Fruit fly (Drosophila melanogaster) whole organism, embryonic: ENCODE measurements around the gene CG13041.
A peak's percentile ranks its signal among the peaks of the same experiment; 100 is the strongest.

Experiments used
- B-H1 ChIP-seq: fragments of 200-800 bp; sonication (Bioruptor generic); IDR thresholded peaks from 3 replicates; pipeline ENCODE4 v1.3.6; 2022; ENCODE audit warnings: missing biosample characterization, missing genetic modification characterization
- B-H2 ChIP-seq: fragments of 200-800 bp; sonication (Bioruptor generic); optimal IDR thresholded peaks from 2 replicates; lab custom pipeline; 2018; ENCODE audit warnings: missing biosample characterization, mild to moderate bottlenecking, missing genetic modification characterization
- BtbVII ChIP-seq: fragments of 200-800 bp; sonication (Bioruptor generic); optimal IDR thresholded peaks from 3 replicates; lab custom pipeline; 2017; ENCODE audit warnings: missing biosample characterization, mild to moderate bottlenecking, missing genetic modification characterization
- CG11093 ChIP-seq: fragments of 200-800 bp; sonication (Bioruptor generic); IDR thresholded peaks from 3 replicates; pipeline ENCODE4 v1.3.6; 2022; ENCODE audit warnings: missing biosample characterization, missing genetic modification characterization
- CG11695 ChIP-seq: fragments of 200-800 bp; sonication (Bioruptor generic); IDR thresholded peaks from 3 replicates; pipeline ENCODE4 v1.3.6; 2022; ENCODE audit warnings: missing biosample characterization, missing genetic modification characterization
- CG12155 ChIP-seq: fragments of 200-800 bp; sonication (Bioruptor generic); optimal IDR thresholded peaks from 3 replicates; lab custom pipeline; 2016; ENCODE audit warnings: missing biosample characterization, missing genetic modification characterization
- CG12391 ChIP-seq: fragments of 200-800 bp; sonication (Bioruptor generic); optimal IDR thresholded peaks from 3 replicates; lab custom pipeline; 2018; ENCODE audit warnings: missing biosample characterization, mild to moderate bottlenecking, missing genetic modification characterization, moderate library complexity
- CG12744 ChIP-seq: fragments of 200-800 bp; sonication (Bioruptor generic); optimal IDR thresholded peaks from 2 replicates; lab custom pipeline; 2016; ENCODE audit warnings: missing biosample characterization, missing genetic modification characterization
- CG13287 ChIP-seq: fragments of 200-800 bp; sonication (Bioruptor generic); IDR thresholded peaks from 2 replicates; pipeline ENCODE4 v1.3.6; 2022; ENCODE audit warnings: missing biosample characterization, missing genetic modification characterization; ENCODE audit not compliant: partially characterized antibody
- CG2129 ChIP-seq: fragments of 200-800 bp; sonication (Bioruptor generic); IDR thresholded peaks from 2 replicates; pipeline ENCODE4 v1.3.6; 2022; ENCODE audit warnings: missing biosample characterization, missing genetic modification characterization; ENCODE audit not compliant: partially characterized antibody
- CG31365 ChIP-seq: fragments of 200-800 bp; sonication (Bioruptor generic); optimal IDR thresholded peaks from 2 replicates; lab custom pipeline; 2018; ENCODE audit warnings: missing biosample characterization, mild to moderate bottlenecking, missing genetic modification characterization
- CG33557 ChIP-seq: fragments of 200-800 bp; sonication (Bioruptor generic); optimal IDR thresholded peaks from 2 replicates; lab custom pipeline; 2019; ENCODE audit warnings: missing biosample characterization, mild to moderate bottlenecking, missing genetic modification characterization, moderate library complexity
- CG34376 ChIP-seq: fragments of 200-800 bp; sonication (Bioruptor generic); optimal IDR thresholded peaks from 2 replicates; lab custom pipeline; 2018; ENCODE audit warnings: missing biosample characterization, mild to moderate bottlenecking, missing genetic modification characterization
- CG3847 ChIP-seq: fragments of 200-800 bp; sonication (Bioruptor generic); IDR thresholded peaks from 2 replicates; pipeline ENCODE4 v1.3.6; 2022; ENCODE audit warnings: missing biosample characterization, missing genetic modification characterization
- CG4424 ChIP-seq: fragments of 200-800 bp; sonication (Bioruptor generic); optimal IDR thresholded peaks from 3 replicates; lab custom pipeline; 2016; ENCODE audit warnings: missing biosample characterization, missing genetic modification characterization
- CG4617 ChIP-seq: fragments of 200-800 bp; sonication (Bioruptor generic); optimal IDR thresholded peaks from 3 replicates; lab custom pipeline; 2016; ENCODE audit warnings: missing biosample characterization, missing genetic modification characterization, borderline replicate concordance
- CG6272 ChIP-seq: fragments of 200-800 bp; sonication (Bioruptor generic); IDR thresholded peaks from 2 replicates; pipeline ENCODE4 v1.3.6; 2022; ENCODE audit warnings: missing biosample characterization, missing genetic modification characterization
- CG6689 ChIP-seq: fragments of 200-800 bp; sonication (Bioruptor generic); IDR thresholded peaks from 2 replicates; pipeline ENCODE4 v1.3.6; 2022; ENCODE audit warnings: missing biosample characterization, missing genetic modification characterization
- CG8944 ChIP-seq: fragments of 200-800 bp; sonication (Bioruptor generic); optimal IDR thresholded peaks from 3 replicates; lab custom pipeline; 2016; ENCODE audit warnings: missing biosample characterization, missing genetic modification characterization
- CTCF ChIP-seq: fragments of 200-800 bp; sonication (Bioruptor generic); optimal IDR thresholded peaks from 2 replicates; lab custom pipeline; 2017; ENCODE audit warnings: missing biosample characterization, mild to moderate bottlenecking, missing genetic modification characterization, moderate library complexity
- D19B ChIP-seq: fragments of 200-800 bp; sonication (Bioruptor generic); optimal IDR thresholded peaks from 2 replicates; lab custom pipeline; 2017; ENCODE audit warnings: missing biosample characterization, mild to moderate bottlenecking, missing genetic modification characterization
- Doc3 ChIP-seq: fragments of 200-800 bp; sonication (Bioruptor generic); IDR thresholded peaks from 3 replicates; pipeline ENCODE4 v1.3.6; 2022; ENCODE audit warnings: missing biosample characterization, missing genetic modification characterization; ENCODE audit not compliant: partially characterized antibody
- Eip74EF ChIP-seq, 2 experiments: fragments of 200-800 bp in 1 of 2; fragments of >200 bp in 1 of 2; sonication (Bioruptor generic) in 1 of 2; optimal IDR thresholded peaks; 2 replicates each; lab custom pipeline; 2017 to 2019; ENCODE audit warnings: missing biosample characterization in 2 of 2, missing genetic modification characterization in 2 of 2, mild to moderate bottlenecking in 1 of 2, moderate library complexity in 1 of 2
- H2.0 ChIP-seq: fragments of 200-800 bp; sonication (Bioruptor generic); IDR thresholded peaks from 2 replicates; pipeline ENCODE4 v1.3.6; 2022; ENCODE audit warnings: missing biosample characterization, missing genetic modification characterization
- HLH3B ChIP-seq: fragments of 200-800 bp; sonication (Bioruptor generic); IDR thresholded peaks from 2 replicates; pipeline ENCODE4 v1.3.6; 2022; ENCODE audit warnings: missing biosample characterization, missing genetic modification characterization
- HLH4C ChIP-seq: fragments of 200-800 bp; sonication (Bioruptor generic); IDR thresholded peaks from 3 replicates; pipeline ENCODE4 v1.3.6; 2022; ENCODE audit warnings: missing biosample characterization, missing genetic modification characterization; ENCODE audit not compliant: partially characterized antibody
- Hey ChIP-seq: fragments of 200-800 bp; sonication (Bioruptor generic); optimal IDR thresholded peaks from 3 replicates; lab custom pipeline; 2018; ENCODE audit warnings: missing biosample characterization, mild to moderate bottlenecking, missing genetic modification characterization
- Hr3 ChIP-seq: fragments of 200-800 bp; sonication (Bioruptor generic); optimal IDR thresholded peaks from 3 replicates; lab custom pipeline; 2016; ENCODE audit warnings: missing biosample characterization, missing genetic modification characterization
- MBD-R2 ChIP-seq: fragments of 200-800 bp; sonication (Bioruptor generic); IDR thresholded peaks from 2 replicates; pipeline ENCODE4 v1.3.6; 2022; ENCODE audit warnings: missing biosample characterization, missing genetic modification characterization
- YL-1 ChIP-seq: fragments of 200-800 bp; sonication (Bioruptor generic); optimal IDR thresholded peaks from 3 replicates; lab custom pipeline; 2017; ENCODE audit warnings: missing biosample characterization, mild to moderate bottlenecking, missing genetic modification characterization
- bsh ChIP-seq, 2 experiments: fragments of 200-800 bp; sonication (Bioruptor generic); optimal IDR thresholded peaks; 2 replicates each; lab custom pipeline; 2017 to 2018; ENCODE audit warnings: mild to moderate bottlenecking in 2 of 2, missing biosample characterization in 2 of 2, missing genetic modification characterization in 2 of 2, moderate library complexity in 1 of 2
- btn ChIP-seq: fragments of 200-800 bp; sonication (Bioruptor generic); optimal IDR thresholded peaks from 2 replicates; lab custom pipeline; 2016; ENCODE audit warnings: missing biosample characterization, missing genetic modification characterization
- dati ChIP-seq: fragments of 200-800 bp; sonication (Bioruptor generic); IDR thresholded peaks from 2 replicates; pipeline ENCODE4 v1.3.6; 2022; ENCODE audit warnings: missing biosample characterization, missing genetic modification characterization
- dm ChIP-seq: fragments of 200-800 bp; sonication (Bioruptor generic); optimal IDR thresholded peaks from 3 replicates; lab custom pipeline; 2016; ENCODE audit warnings: missing biosample characterization, missing genetic modification characterization
- eve ChIP-seq, 2 experiments: fragments of >200 bp; optimal IDR thresholded peaks; 2 replicates each; lab custom pipeline; 2017; ENCODE audit warnings: missing biosample characterization in 2 of 2, missing genetic modification characterization in 2 of 2
- grn ChIP-seq: fragments of 200-800 bp; sonication (Bioruptor generic); optimal IDR thresholded peaks from 3 replicates; lab custom pipeline; 2017; ENCODE audit warnings: missing biosample characterization, missing genetic modification characterization
- hbn ChIP-seq: fragments of 200-800 bp; sonication (Bioruptor generic); IDR thresholded peaks from 2 replicates; pipeline ENCODE4 v1.3.6; 2022; ENCODE audit warnings: missing biosample characterization, missing genetic modification characterization; ENCODE audit not compliant: partially characterized antibody
- her ChIP-seq: fragments of 200-800 bp; sonication (Bioruptor generic); optimal IDR thresholded peaks from 2 replicates; lab custom pipeline; 2016; ENCODE audit warnings: missing biosample characterization, missing genetic modification characterization
- ken ChIP-seq: fragments of 200-800 bp; sonication (Bioruptor generic); IDR thresholded peaks from 3 replicates; pipeline ENCODE4 v1.3.6; 2022; ENCODE audit warnings: missing biosample characterization, missing genetic modification characterization
- kni ChIP-seq: fragments of 200-800 bp; sonication (Bioruptor generic); optimal IDR thresholded peaks from 3 replicates; lab custom pipeline; 2017; ENCODE audit warnings: mild to moderate bottlenecking, missing biosample characterization, missing genetic modification reagents, missing genetic modification characterization
- lov ChIP-seq, 2 experiments: fragments of 200-800 bp in 1 of 2; fragments of >200 bp in 1 of 2; sonication (Bioruptor generic) in 1 of 2; IDR thresholded peaks in 1 of 2; optimal IDR thresholded peaks in 1 of 2; 2 replicates in 1 of 2; 3 replicates in 1 of 2; pipeline versions ENCODE4 v1.3.6 to Lab custom; 2017 to 2022; ENCODE audit warnings: missing biosample characterization in 1 of 2, missing genetic modification characterization in 1 of 2
- org-1 ChIP-seq: fragments of 200-800 bp; sonication (Bioruptor generic); optimal IDR thresholded peaks from 2 replicates; lab custom pipeline; 2017; ENCODE audit warnings: missing biosample characterization, missing genetic modification characterization
- pho ChIP-seq: fragments of 200-800 bp; sonication (Bioruptor generic); optimal IDR thresholded peaks from 2 replicates; lab custom pipeline; 2016; ENCODE audit warnings: missing biosample characterization, missing genetic modification characterization
- pnt ChIP-seq: fragments of 200-800 bp; sonication (Bioruptor generic); optimal IDR thresholded peaks from 3 replicates; lab custom pipeline; 2016; ENCODE audit warnings: missing biosample characterization, missing genetic modification characterization
- pzg ChIP-seq: fragments of 200-800 bp; sonication (Bioruptor generic); optimal IDR thresholded peaks from 3 replicates; lab custom pipeline; 2018; ENCODE audit warnings: missing biosample characterization, mild to moderate bottlenecking, missing genetic modification characterization, moderate library complexity
- scrt ChIP-seq: fragments of 200-800 bp; sonication (Bioruptor generic); optimal IDR thresholded peaks from 2 replicates; lab custom pipeline; 2018; ENCODE audit warnings: missing biosample characterization, mild to moderate bottlenecking, missing genetic modification characterization, moderate library complexity
- slbo ChIP-seq: fragments of 200-800 bp; sonication (Bioruptor generic); IDR thresholded peaks from 2 replicates; pipeline ENCODE4 v1.3.6; 2022; ENCODE audit warnings: missing biosample characterization, missing genetic modification characterization
- slp2 ChIP-seq: fragments of 200-800 bp; sonication (Bioruptor generic); optimal IDR thresholded peaks from 2 replicates; lab custom pipeline; 2016; ENCODE audit warnings: missing biosample characterization, missing genetic modification characterization
- tin ChIP-seq: fragments of 200-800 bp; sonication (Bioruptor generic); optimal IDR thresholded peaks from 3 replicates; lab custom pipeline; 2016; ENCODE audit warnings: missing biosample characterization, missing genetic modification characterization
- wek ChIP-seq: fragments of 200-800 bp; sonication (Bioruptor generic); optimal IDR thresholded peaks from 3 replicates; lab custom pipeline; 2018; ENCODE audit warnings: missing biosample characterization, mild to moderate bottlenecking, missing genetic modification characterization, moderate library complexity
- z ChIP-seq: fragments of 200-800 bp; sonication (Bioruptor generic); IDR thresholded peaks from 3 replicates; pipeline ENCODE4 v1.3.6; 2022; ENCODE audit warnings: missing biosample characterization, missing genetic modification characterization
- zf30C ChIP-seq: fragments of 200-800 bp; sonication (Bioruptor generic); optimal IDR thresholded peaks from 3 replicates; lab custom pipeline; 2018; ENCODE audit warnings: missing biosample characterization, mild to moderate bottlenecking, missing genetic modification characterization

The CG13041 gene

dm6 chr3L:16347914-16348313, 28.6 kb upstream of the CG13041 start, which contains the start of gene mRpS34 (continued):
- TF ChIP-seq pzg (GFP tag; lab: Kevin White, UChicago): peak; percentile 46
- TF ChIP-seq CG8944 (GFP tag; lab: Kevin White, UChicago): no peak
- TF ChIP-seq CG12744: no peak
- no peak for TF ChIP-seq tin (GFP tag; lab: Kevin White, UChicago)
- no peak for TF ChIP-seq her (GFP tag; lab: Kevin White, UChicago)
- TF ChIP-seq dm: no peak
- no peak for TF ChIP-seq hbn (GFP tag; lab: Robert Waterston, UW)
- TF ChIP-seq CG4617 (GFP tag; lab: Kevin White, UChicago): peak; percentile 52
- TF ChIP-seq slbo (GFP tag; lab: Robert Waterston, UW): no peak
- no peak for TF ChIP-seq CTCF
- no peak for TF ChIP-seq B-H1 (GFP tag; lab: Robert Waterston, UW)
- TF ChIP-seq CG31365: no peak
- peak; percentile 51 for TF ChIP-seq YL-1 (GFP tag; lab: Kevin White, UChicago)
- no peak for TF ChIP-seq BtbVII (GFP tag; lab: Kevin White, UChicago)
- no peak for TF ChIP-seq CG12155 (GFP tag; lab: Kevin White, UChicago)
- no peak for TF ChIP-seq H2.0 (GFP tag; lab: Robert Waterston, UW)
- TF ChIP-seq CG4424 (GFP tag; lab: Kevin White, UChicago): no peak
- no peak for TF ChIP-seq CG6689
- TF ChIP-seq scrt (GFP tag; lab: Kevin White, UChicago): no peak
- TF ChIP-seq eve (GFP tag; optimal IDR thresholded peaks at IDR 0.05; lab: Kevin White, UChicago): no peak
- no peak for TF ChIP-seq pnt (GFP tag; lab: Kevin White, UChicago)
- no peak for TF ChIP-seq Eip74EF (GFP tag; optimal IDR thresholded peaks at IDR 0.05; lab: Kevin White, UChicago)
- no peak for TF ChIP-seq bsh (GFP tag; optimal IDR thresholded peaks at IDR 0.05; lab: Kevin White, UChicago)
- TF ChIP-seq btn (GFP tag; lab: Kevin White, UChicago): no peak
- no peak for TF ChIP-seq HLH4C (GFP tag; lab: Robert Waterston, UW)
- TF ChIP-seq MBD-R2 (GFP tag; lab: Robert Waterston, UW): peak; percentile 74
- TF ChIP-seq z (GFP tag; lab: Robert Waterston, UW): no peak
- TF ChIP-seq dati (GFP tag; lab: Robert Waterston, UW): no peak
- TF ChIP-seq CG11093 (GFP tag; lab: Robert Waterston, UW): no peak
- TF ChIP-seq slp2 (GFP tag; lab: Kevin White, UChicago): no peak
- no peak for TF ChIP-seq HLH3B (GFP tag; lab: Robert Waterston, UW)
- TF ChIP-seq CG13287 (GFP tag; lab: Robert Waterston, UW): peak; percentile 36
- no peak for TF ChIP-seq kni (GFP tag; lab: Kevin White, UChicago)
- no peak for TF ChIP-seq ken
- TF ChIP-seq wek: no peak
- no peak for TF ChIP-seq Hr3
- no peak for TF ChIP-seq pho (GFP tag; lab: Kevin White, UChicago)
- no peak for TF ChIP-seq Doc3 (GFP tag; lab: Robert Waterston, UW)
- TF ChIP-seq B-H2 (GFP tag; lab: Kevin White, UChicago): no peak
- TF ChIP-seq CG6272 (GFP tag; lab: Robert Waterston, UW): no peak
- no peak for TF ChIP-seq lov (optimal IDR thresholded peaks at IDR 0.05; lab: Kevin White, UChicago)
- TF ChIP-seq lov (GFP tag; IDR thresholded peaks at IDR 0.05; lab: Robert Waterston, UW): no peak
- TF ChIP-seq CG2129 (GFP tag; lab: Robert Waterston, UW): no peak
- TF ChIP-seq org-1 (GFP tag; lab: Kevin White, UChicago): no peak
- TF ChIP-seq D19B (GFP tag; lab: Kevin White, UChicago): no peak
- no peak for TF ChIP-seq grn (GFP tag; lab: Kevin White, UChicago)
- TF ChIP-seq Hey (tag; lab: Kevin White, UChicago): no peak
- no peak for TF ChIP-seq zf30C (GFP tag; lab: Kevin White, UChicago)
- no peak for TF ChIP-seq CG12391
- TF ChIP-seq CG11695 (GFP tag; lab: Robert Waterston, UW): no peak
- no peak for TF ChIP-seq CG33557 (GFP tag; lab: Kevin White, UChicago)
- no peak for TF ChIP-seq CG34376 (GFP tag; lab: Kevin White, UChicago)
- TF ChIP-seq CG3847 (GFP tag; lab: Robert Waterston, UW): no peak
